Worm (Caenorhabditis elegans) whole organism, early embryonic: Measurements from ENCODE around the gene K02D10.8.

Source experiments
- B0310.2 ChIP-seq: sonication (generic microtip); optimal IDR thresholded peaks from 2 replicates; lab custom pipeline; 2016; ENCODE audit warnings: mild to moderate bottlenecking, missing genetic modification characterization, missing compliant biosample characterization
- F13C5.2 ChIP-seq: sonication (generic microtip); optimal IDR thresholded peaks from 2 replicates; lab custom pipeline; 2017; ENCODE audit warnings: mild to moderate bottlenecking, missing genetic modification characterization, inconsistent platforms, missing compliant biosample characterization
- aly-1 ChIP-seq: sonication (generic microtip); optimal IDR thresholded peaks from 2 replicates; lab custom pipeline; 2016; ENCODE audit warnings: missing genetic modification characterization, missing compliant biosample characterization
- ama-1 ChIP-seq: fragments of 150-350 bp; optimal IDR thresholded peaks from 2 replicates; lab custom pipeline; 2014
- ceh-13 ChIP-seq: fragments of 200-800 bp; sonication (Bioruptor generic); optimal IDR thresholded peaks from 2 replicates; lab custom pipeline; 2018; ENCODE audit warnings: mild to moderate bottlenecking, missing genetic modification characterization, missing compliant biosample characterization
- ceh-36 ChIP-seq: sonication (generic microtip); optimal IDR thresholded peaks from 2 replicates; lab custom pipeline; 2016; ENCODE audit warnings: missing genetic modification characterization, inconsistent platforms, missing compliant biosample characterization
- ets-7 ChIP-seq: sonication (generic microtip); optimal IDR thresholded peaks from 2 replicates; lab custom pipeline; 2016; ENCODE audit warnings: missing genotype, missing genetic modification characterization, missing compliant biosample characterization
- flt-1 ChIP-seq: fragments of 200-800 bp; sonication (Bioruptor generic); IDR thresholded peaks from 2 replicates; pipeline ENCODE4 v1.3.6; 2022; ENCODE audit warnings: missing genetic modification characterization, missing compliant biosample characterization
- hmbx-1 ChIP-seq: sonication (generic microtip); optimal IDR thresholded peaks from 2 replicates; lab custom pipeline; 2016; ENCODE audit warnings: mild to moderate bottlenecking, missing genetic modification characterization, missing compliant biosample characterization
- hmg-4 ChIP-seq: fragments of 200-800 bp; sonication (Bioruptor generic); optimal IDR thresholded peaks from 2 replicates; lab custom pipeline; 2018; ENCODE audit warnings: mild to moderate bottlenecking, missing genetic modification characterization, missing compliant biosample characterization
- hnd-1 ChIP-seq: sonication (generic microtip); optimal IDR thresholded peaks from 2 replicates; lab custom pipeline; 2016; ENCODE audit warnings: missing genetic modification characterization, missing compliant biosample characterization
- pes-1 ChIP-seq: fragments of 200-800 bp; sonication (Bioruptor generic); IDR thresholded peaks from 2 replicates; pipeline ENCODE4 v1.3.6; 2022; ENCODE audit warnings: missing genetic modification reagents, missing genetic modification characterization, missing compliant biosample characterization
- scrt-1 ChIP-seq: fragments of 200-800 bp; sonication (Bioruptor generic); IDR thresholded peaks from 2 replicates; pipeline ENCODE4 v1.3.6; 2022; ENCODE audit warnings: missing genetic modification characterization, missing compliant biosample characterization
- sea-1 ChIP-seq: fragments of 200-800 bp; sonication (Bioruptor generic); conservative IDR thresholded peaks from 2 replicates; pipeline ENCODE4 v1.3.6; 2022; ENCODE audit warnings: missing genetic modification characterization, missing compliant biosample characterization
- tbx-11 ChIP-seq: fragments of 200-800 bp; sonication (Bioruptor generic); IDR thresholded peaks from 2 replicates; pipeline ENCODE4 v1.3.6; 2022; ENCODE audit warnings: missing genetic modification characterization, missing compliant biosample characterization
- tbx-37 ChIP-seq: fragments of 200-800 bp; sonication (Bioruptor generic); conservative IDR thresholded peaks from 2 replicates; pipeline ENCODE4 v1.3.6; 2022; ENCODE audit warnings: missing genetic modification reagents, missing genetic modification characterization, missing compliant biosample characterization
- tra-4 ChIP-seq: sonication (generic microtip); optimal IDR thresholded peaks from 2 replicates; lab custom pipeline; 2017; ENCODE audit warnings: missing genetic modification characterization, missing compliant biosample characterization

K02D10.8 gene

DNA sequence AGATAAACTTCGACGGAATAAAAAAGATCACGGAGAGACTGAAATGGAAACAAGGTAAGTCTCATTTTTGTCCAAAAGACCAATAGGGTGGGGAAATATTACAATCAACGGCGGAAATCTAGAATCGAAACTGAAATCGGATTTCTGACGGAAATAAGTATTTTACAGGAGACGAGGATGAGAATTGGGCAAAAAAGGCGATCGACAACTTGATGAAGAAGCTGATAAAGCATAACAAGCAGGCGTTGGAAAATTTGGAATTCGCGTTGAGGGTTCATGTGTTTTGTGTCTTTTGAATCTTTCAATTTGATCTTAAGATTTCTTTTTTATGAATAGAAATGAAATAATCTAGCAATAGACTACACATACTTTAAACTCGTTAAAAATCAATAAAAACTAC lies 35.6 kb upstream of the K02D10.8 start, which contains the start of gene ugtp-1:
Gene ugtp-1, minus strand, starts transcription at position 101 of the 400 bp plus-strand sequence.
- no peak for TF ChIP-seq aly-1 (tag; lab: Kevin White, UChicago)
- no peak for TF ChIP-seq sea-1 (GFP tag; lab: Robert Waterston, UW)
- no peak for TF ChIP-seq ceh-36 (tag; lab: Kevin White, UChicago)
- no peak for TF ChIP-seq hmbx-1 (tag; lab: Kevin White, UChicago)
- TF ChIP-seq scrt-1 (GFP tag; lab: Robert Waterston, UW): no peak
- TF ChIP-seq hnd-1 (tag; lab: Kevin White, UChicago): no peak
- TF ChIP-seq F13C5.2 (tag; lab: Kevin White, UChicago): no peak
- no peak for TF ChIP-seq ama-1 (lab: Kevin White, UChicago)
- TF ChIP-seq ceh-13: no peak
- TF ChIP-seq B0310.2 (tag; lab: Kevin White, UChicago): no peak
- no peak for TF ChIP-seq flt-1 (GFP tag; lab: Robert Waterston, UW)
- TF ChIP-seq tbx-37 (GFP tag; lab: Robert Waterston, UW): no peak
- TF ChIP-seq tbx-11 (GFP tag; lab: Robert Waterston, UW): no peak

DNA sequence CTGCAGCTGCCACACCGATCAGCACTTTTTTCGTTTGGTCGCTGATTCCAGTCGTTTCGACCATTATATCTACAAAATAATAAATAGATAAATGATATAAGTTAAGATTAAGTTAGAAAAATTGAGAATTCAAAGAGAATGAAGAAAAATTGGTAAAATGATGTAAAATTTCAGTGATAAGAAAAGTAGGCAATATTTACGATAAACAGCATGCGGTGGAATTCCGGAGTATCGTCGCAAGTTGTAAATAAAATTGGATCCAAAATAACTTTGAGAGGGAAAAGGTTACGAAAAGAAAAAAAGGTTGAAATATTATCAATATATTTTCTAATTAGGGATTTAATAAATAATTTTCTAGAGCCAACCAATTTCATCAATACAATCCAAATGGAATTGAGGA lies 31.5 kb upstream of the K02D10.8 start, which contains the start of gene tomm-70:
Gene tomm-70, minus strand, starts transcription at position 69 of the 400 bp plus-strand sequence.
- TF ChIP-seq ets-7 (tag; lab: Kevin White, UChicago) (no peak), scrt-1 (GFP tag; lab: Robert Waterston, UW) (no peak), ama-1 (lab: Kevin White, UChicago) (no peak), F13C5.2 (tag; lab: Kevin White, UChicago) (no peak), tra-4 (tag; lab: Kevin White, UChicago) (no peak), pes-1 (no peak), hmbx-1 (tag; lab: Kevin White, UChicago) (no peak), flt-1 (GFP tag; lab: Robert Waterston, UW) (no peak), B0310.2 (tag; lab: Kevin White, UChicago) (no peak), aly-1 (tag; lab: Kevin White, UChicago) (no peak), ceh-36 (tag; lab: Kevin White, UChicago) (no peak), hmg-4 (no peak)

DNA sequence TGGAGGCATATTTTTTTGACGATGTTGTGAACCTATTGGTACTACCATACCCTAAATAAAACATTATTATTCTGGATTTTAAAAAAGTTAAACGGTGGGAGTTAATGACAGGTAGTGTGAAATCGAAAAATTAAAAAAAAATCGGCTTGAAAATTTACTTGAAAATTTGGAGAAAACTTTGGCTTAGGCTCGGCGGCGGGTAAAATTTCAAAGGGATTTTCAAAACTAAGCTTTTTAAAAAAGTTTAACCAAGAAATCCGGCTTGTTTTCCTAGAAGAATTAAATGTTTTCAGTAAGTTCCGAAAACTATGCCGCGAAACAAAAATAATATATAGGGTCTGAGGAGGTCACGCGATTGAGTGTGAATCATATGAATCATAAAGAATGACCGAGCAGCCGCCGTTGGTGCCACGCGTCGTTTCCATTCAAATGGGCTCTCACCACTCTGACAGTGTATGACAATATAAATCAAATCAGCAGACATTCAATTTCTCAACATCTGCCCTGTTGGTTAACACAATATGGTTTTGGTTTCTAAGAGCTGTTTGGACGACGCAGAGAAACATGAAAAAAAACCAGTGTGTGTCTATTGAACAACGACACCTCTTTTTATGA lies 25.0 kb upstream of the K02D10.8 start, which contains the start of gene aak-1:
Gene aak-1, minus strand, starts transcription at position 51 of the 615 bp plus-strand sequence.
- TF ChIP-seq tbx-37 (GFP tag; lab: Robert Waterston, UW): no peak
- no peak for TF ChIP-seq F13C5.2 (tag; lab: Kevin White, UChicago)
- TF ChIP-seq hnd-1 (tag; lab: Kevin White, UChicago): no peak
- TF ChIP-seq tbx-11 (GFP tag; lab: Robert Waterston, UW): no peak
- TF ChIP-seq hmg-4: no peak
- no peak for TF ChIP-seq tra-4 (tag; lab: Kevin White, UChicago)
- TF ChIP-seq sea-1 (GFP tag; lab: Robert Waterston, UW): no peak
- no peak for TF ChIP-seq pes-1
- no peak for TF ChIP-seq ceh-13
- TF ChIP-seq ama-1 (lab: Kevin White, UChicago): no peak
- no peak for TF ChIP-seq aly-1 (tag; lab: Kevin White, UChicago)
- TF ChIP-seq flt-1 (GFP tag; lab: Robert Waterston, UW): no peak

DNA sequence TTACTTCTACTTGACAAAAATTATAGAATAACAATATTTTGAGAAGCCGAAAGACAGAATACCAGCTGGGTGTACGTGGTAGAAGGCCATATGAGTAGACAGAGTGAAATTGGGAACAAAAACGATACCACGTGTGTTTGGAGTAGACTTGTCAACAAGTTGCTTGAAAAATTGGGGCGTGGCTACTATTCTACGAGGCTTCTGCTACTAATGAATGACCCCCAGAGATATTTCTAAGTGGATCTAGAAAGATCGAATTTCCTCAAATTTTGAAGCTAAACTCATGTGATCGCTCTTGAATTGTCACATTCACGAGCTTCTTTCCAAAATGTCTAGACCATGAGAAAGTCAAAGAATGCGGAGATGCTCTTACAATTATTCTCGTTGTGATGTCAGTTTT lies 24.2 kb upstream of the K02D10.8 start:
- TF ChIP-seq pes-1 (no peak), scrt-1 (GFP tag; lab: Robert Waterston, UW) (no peak), ama-1 (lab: Kevin White, UChicago) (no peak), ceh-36 (tag; lab: Kevin White, UChicago) (no peak), hmbx-1 (tag; lab: Kevin White, UChicago) (no peak), hmg-4 (no peak), aly-1 (tag; lab: Kevin White, UChicago) (no peak), tbx-11 (GFP tag; lab: Robert Waterston, UW) (no peak), flt-1 (GFP tag; lab: Robert Waterston, UW) (no peak), ets-7 (tag; lab: Kevin White, UChicago) (no peak), hnd-1 (tag; lab: Kevin White, UChicago) (no peak), tbx-37 (GFP tag; lab: Robert Waterston, UW) (no peak), F13C5.2 (tag; lab: Kevin White, UChicago) (no peak), sea-1 (GFP tag; lab: Robert Waterston, UW) (no peak), tra-4 (tag; lab: Kevin White, UChicago) (no peak), B0310.2 (tag; lab: Kevin White, UChicago) (no peak), ceh-13 (no peak)

DNA sequence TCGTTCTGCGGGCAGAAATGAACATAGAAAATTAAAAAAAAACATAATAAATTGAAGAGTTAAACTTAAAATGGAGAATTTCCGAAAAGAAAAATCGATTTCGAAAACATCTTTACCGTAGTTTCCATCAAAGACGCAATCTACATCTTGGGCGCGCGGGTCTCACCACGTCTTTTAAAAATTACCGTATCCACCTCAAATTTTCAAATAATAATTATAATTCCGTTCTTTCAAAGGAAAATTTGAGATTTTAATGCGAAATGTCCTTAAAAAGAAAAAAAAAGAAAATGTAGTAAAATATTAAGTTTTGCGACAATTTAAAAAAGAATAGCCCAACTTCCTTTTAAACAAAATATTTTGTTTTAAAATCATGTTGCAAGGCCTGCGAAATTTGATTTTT lies 23.1 kb upstream of the K02D10.8 start:
- TF ChIP-seq tbx-11 (GFP tag; lab: Robert Waterston, UW): no peak
- TF ChIP-seq ceh-13: no peak
- no peak for TF ChIP-seq ama-1 (lab: Kevin White, UChicago)
- TF ChIP-seq F13C5.2 (tag; lab: Kevin White, UChicago): no peak
- no peak for TF ChIP-seq hmbx-1 (tag; lab: Kevin White, UChicago)
- no peak for TF ChIP-seq scrt-1 (GFP tag; lab: Robert Waterston, UW)
- no peak for TF ChIP-seq ceh-36 (tag; lab: Kevin White, UChicago)
- TF ChIP-seq flt-1 (GFP tag; lab: Robert Waterston, UW): no peak
- no peak for TF ChIP-seq tra-4 (tag; lab: Kevin White, UChicago)
- no peak for TF ChIP-seq tbx-37 (GFP tag; lab: Robert Waterston, UW)
- no peak for TF ChIP-seq B0310.2 (tag; lab: Kevin White, UChicago)
- no peak for TF ChIP-seq hnd-1 (tag; lab: Kevin White, UChicago)
- TF ChIP-seq sea-1 (GFP tag; lab: Robert Waterston, UW): no peak
- no peak for TF ChIP-seq aly-1 (tag; lab: Kevin White, UChicago)

DNA sequence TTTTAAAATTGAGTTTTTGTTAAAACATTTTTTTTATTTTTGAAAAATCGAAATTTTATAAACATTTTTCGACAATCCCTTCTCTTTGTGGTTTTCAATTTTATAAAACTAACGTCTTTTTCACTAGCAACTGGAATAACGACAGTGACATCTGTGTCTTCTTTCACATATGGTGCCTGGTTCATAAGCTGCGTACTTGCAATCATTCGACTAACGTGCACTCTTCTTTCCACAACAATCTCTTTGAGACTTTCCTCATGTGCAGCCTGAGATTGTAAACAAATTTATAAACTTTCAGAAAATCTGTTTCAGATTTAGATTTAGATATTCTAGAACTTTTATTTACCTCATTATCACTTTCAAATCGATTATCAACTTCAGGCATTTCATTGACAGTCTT lies 21.1 kb upstream of the K02D10.8 start:
- no peak for TF ChIP-seq pes-1
- TF ChIP-seq F13C5.2 (tag; lab: Kevin White, UChicago): no peak
- TF ChIP-seq tbx-11 (GFP tag; lab: Robert Waterston, UW): no peak
- TF ChIP-seq ceh-36 (tag; lab: Kevin White, UChicago): no peak
- no peak for TF ChIP-seq sea-1 (GFP tag; lab: Robert Waterston, UW)
- TF ChIP-seq ets-7 (tag; lab: Kevin White, UChicago): no peak
- TF ChIP-seq tra-4 (tag; lab: Kevin White, UChicago): no peak
- TF ChIP-seq flt-1 (GFP tag; lab: Robert Waterston, UW): no peak
- no peak for TF ChIP-seq scrt-1 (GFP tag; lab: Robert Waterston, UW)
- no peak for TF ChIP-seq hnd-1 (tag; lab: Kevin White, UChicago)
- TF ChIP-seq tbx-37 (GFP tag; lab: Robert Waterston, UW): no peak
- no peak for TF ChIP-seq B0310.2 (tag; lab: Kevin White, UChicago)
- no peak for TF ChIP-seq hmg-4
- no peak for TF ChIP-seq ceh-13
- TF ChIP-seq aly-1 (tag; lab: Kevin White, UChicago): no peak
- no peak for TF ChIP-seq hmbx-1 (tag; lab: Kevin White, UChicago)
- TF ChIP-seq ama-1 (lab: Kevin White, UChicago): no peak
